Worm (Caenorhabditis elegans) whole organism, young adult: ENCODE measurements around the gene math-42.

Experiments used
- ama-1 ChIP-seq, 3 experiments: fragments of 150-350 bp in 1 of 3; sonication (generic microtip) in 2 of 3; optimal IDR thresholded peaks; 2 replicates each; lab custom pipeline; 2014 to 2018; ENCODE audit warnings: missing biosample characterization in 2 of 3, missing genetic modification characterization in 2 of 3, missing genetic modification reagents in 2 of 3
- aptf-2 ChIP-seq: fragments of 200-800 bp; sonication (Bioruptor generic); conservative IDR thresholded peaks from 2 replicates; pipeline ENCODE4 v1.3.6; 2022; ENCODE audit warnings: missing genetic modification reagents, missing genetic modification characterization, missing compliant biosample characterization
- bed-2 ChIP-seq: fragments of 200-800 bp; sonication (Bioruptor generic); IDR thresholded peaks from 2 replicates; pipeline ENCODE4 v1.3.6; 2022; ENCODE audit warnings: missing genetic modification reagents, missing genetic modification characterization, missing compliant biosample characterization
- chd-7 ChIP-seq: sonication (generic microtip); optimal IDR thresholded peaks from 2 replicates; lab custom pipeline; 2016; ENCODE audit warnings: mild to moderate bottlenecking, missing genetic modification characterization, moderate library complexity, missing compliant biosample characterization
- egrh-3 ChIP-seq: fragments of 200-800 bp; sonication (Bioruptor generic); IDR thresholded peaks from 2 replicates; pipeline ENCODE4 v1.3.6; 2022; ENCODE audit warnings: missing genetic modification reagents, missing genetic modification characterization, missing compliant biosample characterization
- hsf-1 ChIP-seq: fragments of 200-800 bp; sonication (Bioruptor generic); IDR thresholded peaks from 2 replicates; pipeline ENCODE4 v1.3.6; 2022; ENCODE audit warnings: missing genetic modification reagents, missing genetic modification characterization, missing compliant biosample characterization
- mcd-1 ChIP-seq: fragments of 200-800 bp; sonication (Bioruptor generic); IDR thresholded peaks from 2 replicates; pipeline ENCODE4 v1.3.6; 2022; ENCODE audit warnings: missing genetic modification reagents, missing genetic modification characterization, missing compliant biosample characterization
- nhr-90 ChIP-seq: sonication (generic microtip); optimal IDR thresholded peaks from 2 replicates; lab custom pipeline; 2016; ENCODE audit warnings: missing genotype, mild to moderate bottlenecking, missing genetic modification characterization, missing compliant biosample characterization
- snpc-3.4 ChIP-seq: sonication (generic microtip); optimal IDR thresholded peaks from 2 replicates; lab custom pipeline; 2017; ENCODE audit warnings: missing genetic modification characterization, mild to moderate bottlenecking, missing compliant biosample characterization, antibody characterized with exemption, moderate library complexity, missing genotype, missing genetic modification reagents
- unc-130 ChIP-seq: sonication (generic microtip); optimal IDR thresholded peaks from 2 replicates; lab custom pipeline; 2016; ENCODE audit warnings: missing genetic modification reagents, missing genetic modification characterization, missing compliant biosample characterization
- unc-62 ChIP-seq: fragments of 150-350 bp; optimal IDR thresholded peaks from 2 replicates; lab custom pipeline; 2014; ENCODE audit warnings: missing biosample characterization, missing genetic modification reagents, missing genetic modification characterization
- ztf-25 ChIP-seq: fragments of 200-800 bp; sonication (Bioruptor generic); IDR thresholded peaks from 2 replicates; pipeline ENCODE4 v1.3.6; 2022; ENCODE audit warnings: missing genetic modification reagents, missing genetic modification characterization, missing compliant biosample characterization

ce11 chrII:2140817-2141216, 41.1 kb downstream of the math-42 start, which contains the start of gene C40A11.3:
- no peak for TF ChIP-seq mcd-1 (GFP tag; lab: Robert Waterston, UW)
- TF ChIP-seq egrh-3 (GFP tag; lab: Robert Waterston, UW): no peak
- TF ChIP-seq snpc-3.4 (tag; lab: Kevin White, UChicago): no peak
- no peak for TF ChIP-seq aptf-2 (GFP tag; lab: Robert Waterston, UW)
- TF ChIP-seq unc-130 (GFP tag; lab: Kevin White, UChicago): no peak
- no peak for TF ChIP-seq unc-62
- TF ChIP-seq ama-1 (optimal IDR thresholded peaks at IDR 0.05; lab: Kevin White, UChicago): no peak
- TF ChIP-seq ama-1 (GFP tag; optimal IDR thresholded peaks at IDR 0.05; lab: Kevin White, UChicago): no peak
- TF ChIP-seq hsf-1: no peak
- TF ChIP-seq chd-7 (tag; lab: Kevin White, UChicago): no peak
- no peak for TF ChIP-seq ztf-25 (GFP tag; lab: Robert Waterston, UW)
- TF ChIP-seq nhr-90: no peak
- no peak for TF ChIP-seq bed-2 (GFP tag; lab: Robert Waterston, UW)
